Worm (Caenorhabditis elegans) whole organism, early embryonic: ENCODE data around the gene T26H8.5.

Experiments
- B0310.2 ChIP-seq: sonication (generic microtip); optimal IDR thresholded peaks from 2 replicates; lab custom pipeline; 2016; ENCODE audit warnings: mild to moderate bottlenecking, missing genetic modification characterization, missing compliant biosample characterization
- flt-1 ChIP-seq: fragments of 200-800 bp; sonication (Bioruptor generic); IDR thresholded peaks from 2 replicates; pipeline ENCODE4 v1.3.6; 2022; ENCODE audit warnings: missing genetic modification characterization, missing compliant biosample characterization
- scrt-1 ChIP-seq: fragments of 200-800 bp; sonication (Bioruptor generic); IDR thresholded peaks from 2 replicates; pipeline ENCODE4 v1.3.6; 2022; ENCODE audit warnings: missing genetic modification characterization, missing compliant biosample characterization

DNA sequence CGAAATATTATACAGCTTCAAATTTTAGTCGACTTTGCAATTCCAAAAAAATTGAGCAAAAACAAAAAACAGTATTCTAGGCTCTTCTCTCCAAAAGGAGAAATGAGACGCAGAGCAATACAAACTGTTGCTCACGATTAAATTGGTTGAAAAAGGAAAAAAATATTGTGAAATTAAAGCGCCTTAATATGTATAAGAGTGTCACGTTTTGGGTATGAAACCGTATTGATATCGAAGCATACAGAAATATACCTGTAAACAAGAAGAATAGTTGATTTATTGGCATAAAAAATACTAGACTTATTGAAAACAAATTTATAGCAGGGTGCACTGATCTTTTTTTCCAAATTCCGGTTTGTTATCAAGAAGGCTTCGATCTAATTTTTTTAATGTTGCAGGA is 39.6 kb downstream of the T26H8.5 start, which contains the start of gene M01B2.13:
- no peak for TF ChIP-seq flt-1 (GFP tag; lab: Robert Waterston, UW)
- TF ChIP-seq scrt-1, result no peak
- no peak for TF ChIP-seq B0310.2 (tag; lab: Kevin White, UChicago)
